Fruit fly (Drosophila melanogaster): Measurements from ENCODE around the gene GluRIIE.

The GluRIIE gene

DNA sequence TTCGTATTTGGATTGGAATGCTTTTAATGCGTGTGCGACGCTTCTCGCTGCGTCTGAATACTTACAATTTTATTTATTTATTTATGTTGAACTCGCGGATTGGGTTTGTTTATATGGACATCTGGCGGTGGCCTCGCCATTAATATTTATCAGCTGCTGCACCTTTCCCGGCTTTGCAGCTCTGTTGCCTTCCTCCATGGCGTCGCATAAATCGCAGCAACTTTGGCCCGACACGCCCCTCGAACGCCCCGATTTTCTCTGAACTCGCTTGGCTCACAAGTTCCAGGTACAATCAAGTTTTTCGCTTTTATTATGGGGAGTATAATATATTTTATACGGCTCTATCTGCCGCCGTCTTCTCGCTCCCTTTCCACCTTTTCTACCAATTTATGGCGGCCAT is 48.4 kb downstream of the GluRIIE start:
- TF ChIP-seq pan (optimal IDR thresholded peaks at IDR 0.05) (no peak), jim (GFP tag; optimal IDR thresholded peaks at IDR 0.05) (no peak), fru (GFP tag; optimal IDR thresholded peaks at IDR 0.05) (no peak), Hr78 (GFP tag; optimal IDR thresholded peaks at IDR 0.05) (no peak), foxo (GFP tag; optimal IDR thresholded peaks at IDR 0.05) (no peak), Hr83 (GFP tag; optimal IDR thresholded peaks at IDR 0.05; ENCODE audit: poor library complexity, severe bottlenecking) (no peak), sage (GFP tag; optimal IDR thresholded peaks at IDR 0.05) (no peak), dl (GFP tag; optimal IDR thresholded peaks at IDR 0.05; ENCODE audit: insufficient read depth in 1 of 2, partially characterized antibody in 2 of 2) (no peak), woc (GFP tag; optimal IDR thresholded peaks at IDR 0.05) (no peak), h (GFP tag; optimal IDR thresholded peaks at IDR 0.05) (no peak), tai (GFP tag; optimal IDR thresholded peaks at IDR 0.05) (no peak), Dfd (GFP tag; optimal IDR thresholded peaks at IDR 0.05) (no peak), CrebA (GFP tag; optimal IDR thresholded peaks at IDR 0.05; ENCODE audit: borderline replicate concordance) (no peak)

DNA sequence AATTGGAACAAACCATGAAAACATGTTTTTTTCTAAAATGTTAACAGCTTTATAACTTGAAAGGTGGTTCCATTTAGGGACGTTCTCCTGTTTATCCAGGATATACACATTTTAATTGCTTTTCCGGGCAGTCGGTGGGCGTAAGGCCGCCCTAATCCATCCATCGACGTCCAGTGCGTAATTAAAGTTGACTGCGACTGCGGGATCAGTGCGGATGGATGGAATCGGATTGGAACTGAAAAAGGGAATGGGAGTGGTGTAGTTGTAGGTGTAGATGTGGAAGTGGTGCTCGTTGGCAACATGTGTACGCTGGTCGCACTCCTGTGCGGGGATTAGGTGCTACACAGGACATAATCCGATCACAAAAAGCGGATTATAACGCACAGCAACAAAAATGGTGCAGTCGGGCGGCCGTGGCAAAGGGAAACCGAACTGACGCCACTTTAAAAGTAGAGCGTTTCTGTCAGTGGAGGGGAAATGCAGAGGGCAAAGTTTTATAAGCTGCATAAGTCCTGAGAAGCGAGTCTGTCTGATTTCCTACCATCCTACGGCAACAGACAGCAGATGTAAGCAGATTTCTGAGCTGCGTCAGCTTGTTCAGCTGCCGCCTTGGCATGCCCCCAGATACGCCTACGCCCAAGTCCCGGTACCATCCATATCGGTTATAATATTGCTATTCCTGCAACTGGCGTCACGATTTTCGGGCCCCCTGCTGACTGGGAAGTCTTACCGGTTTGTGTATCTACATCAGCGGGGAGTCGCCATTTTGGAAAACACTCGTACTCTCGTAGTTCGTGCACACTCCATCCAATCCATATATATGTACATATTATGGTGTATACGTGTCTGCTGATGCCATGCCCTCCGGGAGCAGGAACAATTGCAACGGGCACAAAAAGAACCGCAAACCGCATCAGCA is 50.9 kb downstream of the GluRIIE start:
- no peak for TF ChIP-seq Rel (GFP tag; optimal IDR thresholded peaks at IDR 0.05)
- no peak for TF ChIP-seq Rel (tag; optimal IDR thresholded peaks at IDR 0.05)
- TF ChIP-seq rgr (GFP tag; optimal IDR thresholded peaks at IDR 0.05) = no peak

DNA sequence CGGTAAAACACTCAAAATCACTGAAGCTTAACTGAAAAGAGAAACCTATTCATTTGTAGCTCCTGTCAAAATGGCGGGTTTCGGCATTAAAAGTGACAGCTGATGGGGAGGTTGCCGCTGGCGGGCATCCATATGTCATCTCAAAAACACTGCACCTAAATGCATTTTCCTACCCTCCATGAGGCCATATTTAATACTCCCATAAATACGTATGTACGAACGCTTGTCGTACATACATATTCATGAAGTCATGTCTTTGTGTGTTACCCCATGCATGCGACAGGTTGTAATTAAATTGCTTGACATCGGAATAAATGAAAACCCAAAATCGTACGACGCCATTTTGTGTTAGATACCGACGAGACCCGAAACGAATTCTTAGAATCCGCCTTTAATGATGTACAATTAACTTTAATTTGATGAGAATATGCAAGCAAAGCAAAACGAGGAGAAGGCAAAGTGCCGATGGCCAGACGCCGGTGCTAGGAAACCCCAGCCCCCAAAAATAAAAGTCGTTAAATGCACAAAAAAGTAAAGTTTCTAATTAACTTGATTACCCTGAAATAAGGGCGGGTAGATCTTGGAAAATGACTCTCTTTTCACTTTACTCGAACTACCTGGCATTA is 52.1 kb downstream of the GluRIIE start:
- TF ChIP-seq CrebA (GFP tag; optimal IDR thresholded peaks at IDR 0.05; ENCODE audit: borderline replicate concordance) (no peak), Rel (GFP tag; optimal IDR thresholded peaks at IDR 0.05) (no peak), Rel (tag; optimal IDR thresholded peaks at IDR 0.05) (no peak), Abd-B (GFP tag; optimal IDR thresholded peaks at IDR 0.05) (no peak), usp (GFP tag; optimal IDR thresholded peaks at IDR 0.05) (no peak), sage (GFP tag; optimal IDR thresholded peaks at IDR 0.05) (no peak), CG32264 (GFP tag; optimal IDR thresholded peaks at IDR 0.05) (no peak), foxo (GFP tag; optimal IDR thresholded peaks at IDR 0.05) (no peak)

DNA sequence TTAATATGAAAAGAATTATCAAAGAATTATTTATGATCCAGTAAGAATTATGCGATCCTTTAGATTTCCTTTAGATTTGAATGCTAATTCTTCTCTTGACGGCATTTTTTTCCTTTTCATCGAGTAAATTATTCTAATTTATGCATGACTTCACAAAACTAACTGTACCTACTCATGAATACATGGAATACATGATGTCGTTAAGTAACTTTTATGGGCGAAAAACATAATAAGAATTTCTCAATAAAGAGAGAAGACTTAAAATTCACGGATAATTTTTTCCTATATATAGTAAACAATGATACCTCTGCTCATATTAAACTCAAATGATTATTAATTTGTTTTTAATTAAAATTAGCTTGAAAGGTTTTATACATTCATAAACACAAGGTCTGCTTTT is 52.6 kb downstream of the GluRIIE start:
- TF ChIP-seq HLH106 (tag; optimal IDR thresholded peaks at IDR 0.05) (no peak), Hr78 (GFP tag; optimal IDR thresholded peaks at IDR 0.05) (no peak), br (GFP tag; optimal IDR thresholded peaks at IDR 0.05) (no peak), Rel (GFP tag; optimal IDR thresholded peaks at IDR 0.05) (no peak), Rel (tag; optimal IDR thresholded peaks at IDR 0.05) (no peak), CG9705 (GFP tag; optimal IDR thresholded peaks at IDR 0.05) (no peak), Abd-B (GFP tag; optimal IDR thresholded peaks at IDR 0.05) (no peak), psq (GFP tag; optimal IDR thresholded peaks at IDR 0.05) (no peak), usp (GFP tag; optimal IDR thresholded peaks at IDR 0.05) (no peak), fru (GFP tag; optimal IDR thresholded peaks at IDR 0.05) (no peak), OdsH (GFP tag; optimal IDR thresholded peaks at IDR 0.05) (no peak), Jra (GFP tag; optimal IDR thresholded peaks at IDR 0.05) (no peak), N (GFP tag; optimal IDR thresholded peaks at IDR 0.05) (no peak), ey (GFP tag; optimal IDR thresholded peaks at IDR 0.05) (no peak), jim (GFP tag; optimal IDR thresholded peaks at IDR 0.05) (no peak), Hr83 (GFP tag; optimal IDR thresholded peaks at IDR 0.05; ENCODE audit: poor library complexity, severe bottlenecking) (no peak), Mio (GFP tag; optimal IDR thresholded peaks at IDR 0.05) (no peak)

DNA sequence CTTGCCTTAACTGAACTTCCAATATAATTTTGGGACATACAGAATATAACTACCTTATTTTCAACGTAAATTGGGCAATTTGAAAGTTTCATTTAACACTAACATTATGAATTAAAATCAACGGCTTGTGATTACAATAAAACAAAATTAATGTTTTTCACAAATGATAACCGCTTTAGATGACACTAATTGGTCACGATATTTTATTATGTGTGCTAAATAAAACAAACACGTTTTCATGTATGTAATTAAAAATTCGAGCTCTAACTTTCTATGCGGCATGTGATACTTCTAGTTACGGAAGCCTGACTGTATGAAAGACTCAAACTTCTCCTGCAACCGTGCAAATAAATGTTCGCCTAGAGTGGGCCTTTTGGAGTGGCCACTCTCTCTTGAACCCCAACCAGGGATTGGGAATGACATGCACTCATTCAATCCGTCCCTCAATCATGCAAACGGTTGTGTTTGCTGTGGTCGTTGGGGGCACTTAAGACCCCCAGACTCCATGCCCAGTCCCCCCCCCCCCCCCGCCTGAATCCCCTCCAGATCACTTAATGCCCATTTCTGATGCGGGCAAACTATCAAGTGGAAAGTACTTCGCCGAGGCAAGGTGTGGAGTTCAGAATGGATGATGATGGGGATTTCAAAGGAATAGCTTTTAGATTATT is 53.2 kb downstream of the GluRIIE start:
- TF ChIP-seq GATAd (GFP tag; optimal IDR thresholded peaks at IDR 0.05) = no peak
- TF ChIP-seq Dif (GFP tag; optimal IDR thresholded peaks at IDR 0.05; ENCODE audit: partially characterized antibody) = no peak
- no peak for TF ChIP-seq foxo (GFP tag; optimal IDR thresholded peaks at IDR 0.05)
- TF ChIP-seq Rel (GFP tag; optimal IDR thresholded peaks at IDR 0.05) = no peak
- TF ChIP-seq Rel (tag; optimal IDR thresholded peaks at IDR 0.05) = no peak
- no peak for TF ChIP-seq woc (GFP tag; optimal IDR thresholded peaks at IDR 0.05)
- TF ChIP-seq sv (GFP tag; optimal IDR thresholded peaks at IDR 0.05) = no peak
- no peak for TF ChIP-seq tai (GFP tag; optimal IDR thresholded peaks at IDR 0.05)
- no peak for TF ChIP-seq Vsx2 (GFP tag; optimal IDR thresholded peaks at IDR 0.05; ENCODE audit: partially characterized antibody)
- no peak for TF ChIP-seq Hr78 (GFP tag; optimal IDR thresholded peaks at IDR 0.05)
- no peak for TF ChIP-seq usp (GFP tag; optimal IDR thresholded peaks at IDR 0.05)
- TF ChIP-seq lola (GFP tag; optimal IDR thresholded peaks at IDR 0.05) = no peak
- no peak for TF ChIP-seq ey (GFP tag; optimal IDR thresholded peaks at IDR 0.05)
- TF ChIP-seq psq (GFP tag; optimal IDR thresholded peaks at IDR 0.05) = no peak
